Worm (Caenorhabditis elegans) whole organism, early embryonic: ENCODE measurements around the gene ZK1098.11.

ENCODE experiments used
- B0310.2 ChIP-seq: sonication (generic microtip); optimal IDR thresholded peaks from 2 replicates; lab custom pipeline; 2016; ENCODE audit warnings: mild to moderate bottlenecking, missing genetic modification characterization, missing compliant biosample characterization
- ama-1 ChIP-seq: fragments of 150-350 bp; optimal IDR thresholded peaks from 2 replicates; lab custom pipeline; 2014
- flt-1 ChIP-seq: fragments of 200-800 bp; sonication (Bioruptor generic); IDR thresholded peaks from 2 replicates; pipeline ENCODE4 v1.3.6; 2022; ENCODE audit warnings: missing genetic modification characterization, missing compliant biosample characterization
- hnd-1 ChIP-seq: sonication (generic microtip); optimal IDR thresholded peaks from 2 replicates; lab custom pipeline; 2016; ENCODE audit warnings: missing genetic modification characterization, missing compliant biosample characterization
- pes-1 ChIP-seq: fragments of 200-800 bp; sonication (Bioruptor generic); IDR thresholded peaks from 2 replicates; pipeline ENCODE4 v1.3.6; 2022; ENCODE audit warnings: missing genetic modification reagents, missing genetic modification characterization, missing compliant biosample characterization
- scrt-1 ChIP-seq: fragments of 200-800 bp; sonication (Bioruptor generic); IDR thresholded peaks from 2 replicates; pipeline ENCODE4 v1.3.6; 2022; ENCODE audit warnings: missing genetic modification characterization, missing compliant biosample characterization
- sea-1 ChIP-seq: fragments of 200-800 bp; sonication (Bioruptor generic); conservative IDR thresholded peaks from 2 replicates; pipeline ENCODE4 v1.3.6; 2022; ENCODE audit warnings: missing genetic modification characterization, missing compliant biosample characterization
- tra-4 ChIP-seq: sonication (generic microtip); optimal IDR thresholded peaks from 2 replicates; lab custom pipeline; 2017; ENCODE audit warnings: missing genetic modification characterization, missing compliant biosample characterization

DNA sequence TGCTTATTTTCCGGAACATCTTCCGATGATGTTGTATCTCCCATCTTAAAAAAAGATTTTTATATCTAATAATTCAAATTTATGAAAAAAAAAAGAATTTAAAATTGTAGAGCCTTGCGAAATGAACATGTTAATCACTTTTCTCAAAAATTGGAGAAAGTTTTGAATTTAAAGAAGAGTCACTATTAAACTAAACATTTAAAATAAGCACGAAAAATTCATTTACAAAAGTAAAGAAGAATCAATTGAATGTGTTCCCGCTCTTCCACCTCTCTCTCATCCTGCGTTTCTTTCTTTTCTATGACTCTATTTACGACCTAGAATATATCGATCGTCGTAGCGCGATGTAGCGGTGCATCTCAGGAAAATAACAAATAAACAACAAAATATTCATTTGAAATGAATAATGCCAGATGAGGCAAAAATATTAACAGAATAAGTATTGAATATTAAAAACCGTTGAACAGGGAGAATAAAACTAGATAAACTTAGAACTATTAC, 17.7 kb upstream of the ZK1098.11 start, which contains the start of gene ZK1098.3:
- TF ChIP-seq ama-1 (lab: Kevin White, UChicago) (no peak), sea-1 (GFP tag; lab: Robert Waterston, UW) (no peak), scrt-1 (no peak), B0310.2 (no peak), hnd-1 (tag; lab: Kevin White, UChicago) (no peak), pes-1 (GFP tag; lab: Robert Waterston, UW) (no peak), tra-4 (no peak), flt-1 (GFP tag; lab: Robert Waterston, UW) (no peak)
